Fruit fly (Drosophila melanogaster): ENCODE results near the gene CG1492.

CG1492 gene

DNA sequence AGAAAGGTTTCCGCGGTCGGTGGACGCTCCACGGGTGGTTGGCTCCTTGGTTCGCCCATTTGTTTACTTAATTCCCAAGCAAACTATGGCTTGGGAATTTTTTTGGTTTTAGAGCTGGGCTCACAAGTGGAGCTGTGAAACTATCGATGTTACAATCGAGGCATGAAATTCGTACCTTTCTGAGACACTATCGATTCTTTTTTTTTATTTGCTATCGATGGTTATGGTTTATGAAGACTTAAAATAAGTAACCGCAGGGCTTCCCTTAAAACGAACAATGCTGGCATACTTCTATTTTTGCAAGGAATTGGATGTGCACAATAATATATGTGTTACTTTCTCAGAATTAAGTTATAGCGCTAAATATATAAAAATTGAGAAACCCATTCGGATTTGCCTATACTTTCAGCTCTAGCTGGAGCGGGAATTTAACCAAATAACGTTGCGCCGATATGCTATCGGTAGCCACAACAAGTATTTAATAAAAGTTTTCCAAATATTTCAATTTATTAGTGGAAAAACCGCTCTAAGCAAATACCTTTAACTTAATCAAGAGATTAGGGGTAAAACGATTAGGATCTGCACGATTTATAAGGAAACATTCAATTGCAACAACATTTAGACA, 5.9 kb upstream of the CG1492 start, which contains the start of gene Chrac-16 (continued):
- TF ChIP-seq az2 (GFP tag; optimal IDR thresholded peaks at IDR 0.05), result no peak
- TF ChIP-seq CG8290 (GFP tag; optimal IDR thresholded peaks at IDR 0.05), result no peak
- TF ChIP-seq CG8290 (tag; optimal IDR thresholded peaks at IDR 0.05), result no peak
- TF ChIP-seq CG10366 (GFP tag; IDR thresholded peaks at IDR 0.05), result no peak
- TF ChIP-seq Fer1 (GFP tag; optimal IDR thresholded peaks at IDR 0.05), result no peak
- no peak for TF ChIP-seq Spps (tag; optimal IDR thresholded peaks at IDR 0.05)
- TF ChIP-seq hbn (GFP tag; IDR thresholded peaks at IDR 0.05; ENCODE audit: partially characterized antibody), result peak; percentile 62
- no peak for TF ChIP-seq ab (GFP tag; optimal IDR thresholded peaks at IDR 0.05)
- no peak for TF ChIP-seq yki (optimal IDR thresholded peaks at IDR 0.05)
- peak; percentile 86 for TF ChIP-seq bbx (GFP tag; IDR thresholded peaks at IDR 0.05; ENCODE audit: partially characterized antibody)
- TF ChIP-seq CG6689 (GFP tag; IDR thresholded peaks at IDR 0.05), result no peak
- TF ChIP-seq CG6791 (GFP tag; IDR thresholded peaks at IDR 0.05; ENCODE audit: partially characterized antibody), result peak; percentile 84
- peak; percentile 71 for TF ChIP-seq CG13287 (GFP tag; IDR thresholded peaks at IDR 0.05; ENCODE audit: partially characterized antibody)
- no peak for TF ChIP-seq CG34376 (GFP tag; optimal IDR thresholded peaks at IDR 0.05)
- no peak for TF ChIP-seq danr (GFP tag; IDR thresholded peaks at IDR 0.05)
- TF ChIP-seq CG2202 (tag; optimal IDR thresholded peaks at IDR 0.05), result no peak
- TF ChIP-seq CG3995 (GFP tag; optimal IDR thresholded peaks at IDR 0.05), result peak; percentile 2
- no peak for TF ChIP-seq croc (GFP tag; conservative IDR thresholded peaks at IDR 0.05)
- no peak for TF ChIP-seq CG30020 (tag; optimal IDR thresholded peaks at IDR 0.05)
- TF ChIP-seq CG30403 (GFP tag; optimal IDR thresholded peaks at IDR 0.05), result no peak
- no peak for TF ChIP-seq CG17385 (GFP tag; optimal IDR thresholded peaks at IDR 0.05)
- TF ChIP-seq lmd (GFP tag; IDR thresholded peaks at IDR 0.05), result no peak
- TF ChIP-seq sqz (GFP tag; optimal IDR thresholded peaks at IDR 0.05), result peak; percentile 19
- no peak for TF ChIP-seq ac (GFP tag; optimal IDR thresholded peaks at IDR 0.05)
- TF ChIP-seq Lhr (GFP tag; optimal IDR thresholded peaks at IDR 0.05), result no peak
- TF ChIP-seq Six4 (GFP tag; optimal IDR thresholded peaks at IDR 0.05), result no peak
- TF ChIP-seq Abd-B (GFP tag; optimal IDR thresholded peaks at IDR 0.05), result no peak
- peak; percentile 83 for TF ChIP-seq Sry-δ (GFP tag; optimal IDR thresholded peaks at IDR 0.05)
- TF ChIP-seq cad (GFP tag; optimal IDR thresholded peaks at IDR 0.05), result no peak
- TF ChIP-seq sr (GFP tag; IDR thresholded peaks at IDR 0.05), result no peak
- no peak for TF ChIP-seq HmgD (GFP tag; optimal IDR thresholded peaks at IDR 0.05)
- TF ChIP-seq Rx (GFP tag; IDR thresholded peaks at IDR 0.05), result no peak
- no peak for TF ChIP-seq fru (optimal IDR thresholded peaks at IDR 0.05)
- TF ChIP-seq CG16815 (GFP tag; optimal IDR thresholded peaks at IDR 0.05), result no peak
- no peak for TF ChIP-seq pho (GFP tag; optimal IDR thresholded peaks at IDR 0.05)
- TF ChIP-seq CG4617 (GFP tag; optimal IDR thresholded peaks at IDR 0.05; ENCODE audit: borderline replicate concordance), result no peak
- no peak for TF ChIP-seq ara (GFP tag; IDR thresholded peaks at IDR 0.05)
- TF ChIP-seq CG9215 (GFP tag; IDR thresholded peaks at IDR 0.05), result no peak
- peak; percentile 77 for TF ChIP-seq inv (GFP tag; IDR thresholded peaks at IDR 0.05; ENCODE audit: partially characterized antibody)
- no peak for TF ChIP-seq Ada2b (GFP tag; IDR thresholded peaks at IDR 0.05)
- peak; percentile 80 for TF ChIP-seq vnd (GFP tag; IDR thresholded peaks at IDR 0.05; ENCODE audit: partially characterized antibody)
- TF ChIP-seq D19A (tag; optimal IDR thresholded peaks at IDR 0.05), result no peak
- TF ChIP-seq CG15514 (GFP tag; optimal IDR thresholded peaks at IDR 0.05), result no peak
- no peak for TF ChIP-seq crol (GFP tag; IDR thresholded peaks at IDR 0.05)
- no peak for TF ChIP-seq HLH54F (GFP tag; optimal IDR thresholded peaks at IDR 0.05)
- no peak for TF ChIP-seq CG1024 (GFP tag; IDR thresholded peaks at IDR 0.05)
- no peak for TF ChIP-seq Awh (GFP tag; IDR thresholded peaks at IDR 0.05)
- TF ChIP-seq CG7963 (GFP tag; IDR thresholded peaks at IDR 0.05; ENCODE audit: partially characterized antibody), result peak; percentile 63; the same call in 2 of the 3 replicates
- TF ChIP-seq emc (GFP tag; optimal IDR thresholded peaks at IDR 0.05), result no peak

All from whole organism, embryonic.